Fruit fly (Drosophila melanogaster) whole organism, embryonic: ENCODE data around the gene CG6106.
A peak's percentile ranks its signal among the peaks of the same experiment; 100 is the strongest.

ENCODE experiments used
- Bdp1 ChIP-seq: fragments of 200-800 bp; sonication (Bioruptor generic); optimal IDR thresholded peaks from 3 replicates; lab custom pipeline; 2016; ENCODE audit warnings: missing biosample characterization, missing genetic modification characterization
- CG10209 ChIP-seq: fragments of 200-800 bp; sonication (Bioruptor generic); optimal IDR thresholded peaks from 3 replicates; lab custom pipeline; 2017; ENCODE audit warnings: missing biosample characterization, mild to moderate bottlenecking, missing genetic modification characterization, missing genetic modification reagents
- CG10543 ChIP-seq: fragments of 200-800 bp; sonication (Bioruptor generic); optimal IDR thresholded peaks from 3 replicates; lab custom pipeline; 2017; ENCODE audit warnings: missing biosample characterization, mild to moderate bottlenecking, missing genetic modification characterization, moderate library complexity
- CG11560 ChIP-seq: fragments of 200-800 bp; sonication (Bioruptor generic); IDR thresholded peaks from 3 replicates; pipeline ENCODE4 v1.3.6; 2022; ENCODE audit warnings: missing biosample characterization, missing genetic modification characterization
- CG11723 ChIP-seq: fragments of 200-800 bp; sonication (Bioruptor generic); optimal IDR thresholded peaks from 2 replicates; lab custom pipeline; 2017; ENCODE audit warnings: missing biosample characterization, mild to moderate bottlenecking, missing genetic modification characterization
- CG12104 ChIP-seq: fragments of 200-800 bp; sonication (Bioruptor generic); optimal IDR thresholded peaks from 3 replicates; lab custom pipeline; 2016; ENCODE audit warnings: missing biosample characterization, missing genetic modification characterization
- CG1233 ChIP-seq: fragments of 200-800 bp; sonication (Bioruptor generic); optimal IDR thresholded peaks from 4 replicates; lab custom pipeline; 2018; ENCODE audit warnings: missing biosample characterization, mild to moderate bottlenecking, missing genetic modification characterization
- CG14710 ChIP-seq: fragments of 200-800 bp; sonication (Bioruptor generic); optimal IDR thresholded peaks from 3 replicates; lab custom pipeline; 2019; ENCODE audit warnings: missing biosample characterization, mild to moderate bottlenecking, missing genetic modification characterization, moderate library complexity
- CG15696 ChIP-seq: fragments of 200-800 bp; sonication (Bioruptor generic); optimal IDR thresholded peaks from 2 replicates; lab custom pipeline; 2019; ENCODE audit warnings: missing biosample characterization, mild to moderate bottlenecking, missing genetic modification characterization, moderate library complexity
- CG16813 ChIP-seq: fragments of 200-800 bp; sonication (Bioruptor generic); IDR thresholded peaks from 3 replicates; pipeline ENCODE4 v1.3.6; 2022; ENCODE audit warnings: missing biosample characterization, missing genetic modification characterization; ENCODE audit not compliant: partially characterized antibody
- CG16815 ChIP-seq: fragments of 200-800 bp; sonication (Bioruptor generic); optimal IDR thresholded peaks from 3 replicates; lab custom pipeline; 2017; ENCODE audit warnings: missing biosample characterization, mild to moderate bottlenecking, missing genetic modification characterization
- CG17829 ChIP-seq: fragments of 200-800 bp; optimal IDR thresholded peaks from 2 replicates; lab custom pipeline; 2019; ENCODE audit warnings: missing biosample characterization, mild to moderate bottlenecking, missing genetic modification characterization, moderate library complexity
- CG1792 ChIP-seq: fragments of 200-800 bp; sonication (Bioruptor generic); optimal IDR thresholded peaks from 2 replicates; lab custom pipeline; 2016; ENCODE audit warnings: missing biosample characterization, missing genetic modification characterization
- CG18262 ChIP-seq: fragments of 200-800 bp; optimal IDR thresholded peaks from 3 replicates; lab custom pipeline; 2019; ENCODE audit warnings: missing biosample characterization, mild to moderate bottlenecking, missing genetic modification characterization, moderate library complexity
- CG3065 ChIP-seq: fragments of 200-800 bp; sonication (Bioruptor generic); optimal IDR thresholded peaks from 2 replicates; lab custom pipeline; 2016; ENCODE audit warnings: missing biosample characterization, missing genetic modification characterization
- CG32767 ChIP-seq: fragments of 200-800 bp; sonication (Bioruptor generic); IDR thresholded peaks from 2 replicates; pipeline ENCODE4 v1.3.6; 2022; ENCODE audit warnings: missing biosample characterization, missing genetic modification characterization
- CG3281 ChIP-seq: fragments of 200-800 bp; sonication (Bioruptor generic); optimal IDR thresholded peaks from 3 replicates; lab custom pipeline; 2017; ENCODE audit warnings: missing biosample characterization, mild to moderate bottlenecking, missing genetic modification characterization
- CG3847 ChIP-seq: fragments of 200-800 bp; sonication (Bioruptor generic); IDR thresholded peaks from 2 replicates; pipeline ENCODE4 v1.3.6; 2022; ENCODE audit warnings: missing biosample characterization, missing genetic modification characterization
- CG6254 ChIP-seq: fragments of 200-800 bp; sonication (Bioruptor generic); optimal IDR thresholded peaks from 3 replicates; lab custom pipeline; 2017; ENCODE audit warnings: mild to moderate bottlenecking, missing biosample characterization, missing genetic modification reagents, missing genetic modification characterization
- CG7271 ChIP-seq: fragments of 200-800 bp; sonication (Bioruptor generic); optimal IDR thresholded peaks from 2 replicates; lab custom pipeline; 2018; ENCODE audit warnings: missing biosample characterization, mild to moderate bottlenecking, missing genetic modification characterization, moderate library complexity
- CG7556 ChIP-seq: fragments of 200-800 bp; sonication (Bioruptor generic); optimal IDR thresholded peaks from 2 replicates; lab custom pipeline; 2017; ENCODE audit warnings: missing biosample characterization, mild to moderate bottlenecking, missing genetic modification characterization
- CG7745 ChIP-seq: fragments of 200-800 bp; sonication (Bioruptor generic); optimal IDR thresholded peaks from 2 replicates; lab custom pipeline; 2018; ENCODE audit warnings: missing biosample characterization, mild to moderate bottlenecking, missing genetic modification characterization, moderate library complexity
- CTCF ChIP-seq: fragments of 200-800 bp; sonication (Bioruptor generic); optimal IDR thresholded peaks from 2 replicates; lab custom pipeline; 2017; ENCODE audit warnings: missing biosample characterization, mild to moderate bottlenecking, missing genetic modification characterization, moderate library complexity
- Dip3 ChIP-seq: fragments of 200-800 bp; sonication (Bioruptor generic); optimal IDR thresholded peaks from 3 replicates; lab custom pipeline; 2016; ENCODE audit warnings: missing biosample characterization, missing genetic modification characterization
- Doc2 ChIP-seq: fragments of 200-800 bp; sonication (Bioruptor generic); IDR thresholded peaks from 2 replicates; pipeline ENCODE4 v1.3.6; 2022; ENCODE audit warnings: missing biosample characterization, missing genetic modification characterization
- Ets65A ChIP-seq: fragments of 200-800 bp; sonication (Bioruptor generic); peaks from one replicate; lab custom pipeline; 2016; ENCODE audit warnings: missing biosample characterization, missing genetic modification characterization
- MTF-1 ChIP-seq: fragments of 200-800 bp; sonication (Bioruptor generic); optimal IDR thresholded peaks from 2 replicates; lab custom pipeline; 2018; ENCODE audit warnings: missing biosample characterization, mild to moderate bottlenecking, missing genetic modification characterization, borderline replicate concordance
- Rx ChIP-seq: fragments of 200-800 bp; sonication (Bioruptor generic); IDR thresholded peaks from 2 replicates; pipeline ENCODE4 v1.3.6; 2022; ENCODE audit warnings: missing biosample characterization, missing genetic modification characterization
- Scr ChIP-seq: fragments of 200-800 bp; sonication (Bioruptor generic); IDR thresholded peaks from 2 replicates; pipeline ENCODE4 v1.3.6; 2022; ENCODE audit warnings: missing biosample characterization, missing genetic modification characterization; ENCODE audit not compliant: partially characterized antibody
- Sin3A ChIP-seq: fragments of >200 bp; optimal IDR thresholded peaks from 2 replicates; lab custom pipeline; 2018
- Xrp1 ChIP-seq: fragments of 200-800 bp; sonication (Bioruptor generic); IDR thresholded peaks from 2 replicates; pipeline ENCODE4 v1.3.6; 2022; ENCODE audit warnings: missing biosample characterization, missing genetic modification characterization
- YL-1 ChIP-seq: fragments of 200-800 bp; sonication (Bioruptor generic); optimal IDR thresholded peaks from 3 replicates; lab custom pipeline; 2017; ENCODE audit warnings: missing biosample characterization, mild to moderate bottlenecking, missing genetic modification characterization
- ato ChIP-seq: fragments of 200-800 bp; sonication (Bioruptor generic); IDR thresholded peaks from 2 replicates; pipeline ENCODE4 v1.3.6; 2022; ENCODE audit warnings: missing biosample characterization, missing genetic modification characterization; ENCODE audit not compliant: partially characterized antibody
- az2 ChIP-seq: fragments of 200-800 bp; sonication (Bioruptor generic); optimal IDR thresholded peaks from 3 replicates; lab custom pipeline; 2016; ENCODE audit warnings: missing biosample characterization, missing genetic modification characterization
- danr ChIP-seq: fragments of 200-800 bp; sonication (Bioruptor generic); IDR thresholded peaks from 2 replicates; pipeline ENCODE4 v1.3.6; 2022; ENCODE audit warnings: missing biosample characterization, missing genetic modification characterization
- dmrt11E ChIP-seq: fragments of 200-800 bp; sonication (Bioruptor generic); optimal IDR thresholded peaks from 3 replicates; lab custom pipeline; 2018; ENCODE audit warnings: missing biosample characterization, mild to moderate bottlenecking, missing genetic modification characterization, moderate library complexity
- gfzf ChIP-seq: fragments of 200-800 bp; sonication (Bioruptor generic); optimal IDR thresholded peaks from 2 replicates; lab custom pipeline; 2016; ENCODE audit warnings: missing biosample characterization, mild to moderate bottlenecking, missing genetic modification characterization, moderate library complexity
- jumu ChIP-seq: fragments of 200-800 bp; sonication (Bioruptor generic); optimal IDR thresholded peaks from 3 replicates; lab custom pipeline; 2016; ENCODE audit warnings: missing biosample characterization, missing genetic modification characterization
- kni ChIP-seq: fragments of 200-800 bp; sonication (Bioruptor generic); optimal IDR thresholded peaks from 3 replicates; lab custom pipeline; 2017; ENCODE audit warnings: mild to moderate bottlenecking, missing biosample characterization, missing genetic modification reagents, missing genetic modification characterization
- knrl ChIP-seq: fragments of 200-800 bp; sonication (Bioruptor generic); IDR thresholded peaks from 3 replicates; pipeline ENCODE4 v1.3.6; 2022; ENCODE audit warnings: missing biosample characterization, missing genetic modification characterization; ENCODE audit not compliant: partially characterized antibody
- lov ChIP-seq, 2 experiments: fragments of 200-800 bp in 1 of 2; fragments of >200 bp in 1 of 2; sonication (Bioruptor generic) in 1 of 2; IDR thresholded peaks in 1 of 2; optimal IDR thresholded peaks in 1 of 2; 2 replicates in 1 of 2; 3 replicates in 1 of 2; pipeline versions ENCODE4 v1.3.6 to Lab custom; 2017 to 2022; ENCODE audit warnings: missing biosample characterization in 1 of 2, missing genetic modification characterization in 1 of 2
- maf-S ChIP-seq: fragments of 200-800 bp; sonication (Bioruptor generic); optimal IDR thresholded peaks from 2 replicates; lab custom pipeline; 2016; ENCODE audit warnings: missing biosample characterization, missing genetic modification characterization
- pfk ChIP-seq: fragments of 200-800 bp; sonication (Bioruptor generic); optimal IDR thresholded peaks from 2 replicates; lab custom pipeline; 2018; ENCODE audit warnings: missing biosample characterization, mild to moderate bottlenecking, missing genetic modification characterization, moderate library complexity
- pzg ChIP-seq: fragments of 200-800 bp; sonication (Bioruptor generic); optimal IDR thresholded peaks from 3 replicates; lab custom pipeline; 2018; ENCODE audit warnings: missing biosample characterization, mild to moderate bottlenecking, missing genetic modification characterization, moderate library complexity
- ranshi ChIP-seq: fragments of 200-800 bp; sonication (Bioruptor generic); IDR thresholded peaks from 2 replicates; pipeline ENCODE4 v1.3.6; 2022; ENCODE audit warnings: missing biosample characterization, missing genetic modification characterization
- stwl ChIP-seq: fragments of 200-800 bp; sonication (Bioruptor generic); optimal IDR thresholded peaks from 3 replicates; lab custom pipeline; 2018; ENCODE audit warnings: missing biosample characterization, mild to moderate bottlenecking, missing genetic modification characterization, moderate library complexity
- toy ChIP-seq: fragments of 200-800 bp; sonication (Bioruptor generic); IDR thresholded peaks from 2 replicates; pipeline ENCODE4 v1.3.6; 2022; ENCODE audit warnings: missing biosample characterization, missing genetic modification characterization
- trem ChIP-seq: fragments of 200-800 bp; optimal IDR thresholded peaks from 3 replicates; lab custom pipeline; 2019; ENCODE audit warnings: missing biosample characterization, mild to moderate bottlenecking, missing genetic modification characterization, moderate library complexity
- usp ChIP-seq: fragments of >200 bp; optimal IDR thresholded peaks from 2 replicates; lab custom pipeline; 2017; ENCODE audit warnings: missing biosample characterization, missing genetic modification characterization
- z ChIP-seq: fragments of 200-800 bp; sonication (Bioruptor generic); IDR thresholded peaks from 3 replicates; pipeline ENCODE4 v1.3.6; 2022; ENCODE audit warnings: missing biosample characterization, missing genetic modification characterization
- zfh2 ChIP-seq: fragments of 200-800 bp; sonication (Bioruptor generic); optimal IDR thresholded peaks from 2 replicates; lab custom pipeline; 2016; ENCODE audit warnings: missing biosample characterization, missing genetic modification characterization

CG6106 gene

DNA sequence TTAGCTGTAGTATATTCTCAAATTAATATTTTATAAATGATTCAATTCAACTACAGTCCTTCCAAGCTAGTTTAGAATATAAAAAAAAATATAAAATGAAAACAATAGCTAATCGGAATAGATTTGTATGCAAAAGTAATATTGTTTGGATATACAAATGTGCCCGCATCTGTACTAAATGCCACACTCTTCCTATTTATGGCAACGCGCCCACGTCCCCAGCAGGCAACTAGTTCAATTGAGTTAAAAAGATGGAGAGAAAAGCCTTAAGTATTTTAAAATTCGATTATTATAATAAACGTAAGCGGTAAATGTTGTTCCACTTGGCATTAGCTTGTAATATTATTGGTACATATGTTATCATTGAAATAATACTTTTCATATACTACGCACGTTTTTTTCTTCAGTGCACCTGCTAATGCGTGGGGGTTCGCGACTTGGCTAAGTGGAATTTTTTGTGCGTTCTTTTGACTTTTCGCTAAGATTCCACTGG is 46.9 kb downstream of the CG6106 start (continued):
- TF ChIP-seq Doc2 (no peak), CG11723 (GFP tag; lab: Kevin White, UChicago) (peak; percentile 58), Bdp1 (GFP tag; lab: Kevin White, UChicago) (no peak), CG6254 (GFP tag; lab: Kevin White, UChicago) (peak; percentile 49), toy (GFP tag; lab: Robert Waterston, UW) (no peak), Ets65A (GFP tag; lab: Kevin White, UChicago) (peak; percentile 97), CG16813 (GFP tag; lab: Robert Waterston, UW) (no peak), ranshi (GFP tag; lab: Robert Waterston, UW) (no peak), CG10543 (GFP tag; lab: Kevin White, UChicago) (no peak), ato (no peak), CTCF (no peak), CG1792 (GFP tag; lab: Kevin White, UChicago) (no peak), lov (optimal IDR thresholded peaks at IDR 0.05; lab: Kevin White, UChicago) (no peak), lov (GFP tag; IDR thresholded peaks at IDR 0.05; lab: Robert Waterston, UW) (no peak), Scr (no peak), CG18262 (peak; percentile 81), pfk (GFP tag; lab: Kevin White, UChicago) (no peak), CG7745 (tag; lab: Kevin White, UChicago) (no peak), Dip3 (GFP tag; lab: Kevin White, UChicago) (peak; percentile 15), CG11560 (peak; percentile 53; the same call in 1 of the 3 replicates), Xrp1 (GFP tag; lab: Robert Waterston, UW) (peak; percentile 53; the same call in 1 of the 2 replicates), kni (GFP tag; lab: Kevin White, UChicago) (no peak), danr (peak; percentile 56; the same call in 1 of the 2 replicates), CG7271 (no peak), MTF-1 (GFP tag; lab: Kevin White, UChicago) (no peak), CG7556 (GFP tag; lab: Kevin White, UChicago) (peak; percentile 65), CG3065 (GFP tag; lab: Kevin White, UChicago) (no peak), CG12104 (peak; percentile 55), CG15696 (tag; lab: Kevin White, UChicago) (no peak), z (no peak), trem (tag; lab: Kevin White, UChicago) (peak; percentile 42), pzg (GFP tag; lab: Kevin White, UChicago) (no peak), gfzf (GFP tag; lab: Kevin White, UChicago) (no peak), CG17829 (tag; lab: Kevin White, UChicago) (peak; percentile 41), usp (GFP tag; lab: Kevin White, UChicago) (no peak), CG3847 (GFP tag; lab: Robert Waterston, UW) (peak; percentile 65), CG14710 (peak; percentile 52), YL-1 (no peak), CG10209 (peak; percentile 52), CG16815 (GFP tag; lab: Kevin White, UChicago) (peak; percentile 49), jumu (GFP tag; lab: Kevin White, UChicago) (no peak), stwl (no peak), zfh2 (peak; percentile 49), dmrt11E (tag; lab: Kevin White, UChicago) (peak; percentile 43), knrl (no peak), CG32767 (GFP tag; lab: Robert Waterston, UW) (peak; percentile 42; the same call in 1 of the 2 replicates), az2 (peak; percentile 73), maf-S (GFP tag; lab: Kevin White, UChicago) (no peak), CG1233 (GFP tag; lab: Kevin White, UChicago) (peak; percentile 40), Sin3A (lab: Kevin White, UChicago) (no peak), Rx (GFP tag; lab: Robert Waterston, UW) (peak; percentile 2; the same call in 1 of the 2 replicates), CG3281 (GFP tag; lab: Kevin White, UChicago) (peak; percentile 68)
